Fruit fly (Drosophila melanogaster) whole organism, wandering third instar larva: ENCODE data around the gene CG32984.

Experiments
- Abd-B ChIP-seq: fragments of >200 bp; optimal IDR thresholded peaks from 2 replicates; lab custom pipeline; 2017; ENCODE audit warnings: missing biosample characterization, missing genetic modification characterization
- CG32264 ChIP-seq: fragments of 200-800 bp; sonication (Bioruptor generic); optimal IDR thresholded peaks from 2 replicates; lab custom pipeline; 2016; ENCODE audit warnings: missing biosample characterization, missing genetic modification characterization
- Jra ChIP-seq: sonication (Bioruptor generic); optimal IDR thresholded peaks from 2 replicates; lab custom pipeline; 2016; ENCODE audit warnings: missing biosample characterization, missing genetic modification characterization
- Rel ChIP-seq, 2 experiments: fragments of 200-800 bp; sonication (Bioruptor generic) in 1 of 2; optimal IDR thresholded peaks; 2 replicates in 1 of 2; 3 replicates in 1 of 2; lab custom pipeline; 2016 to 2019; ENCODE audit warnings: mild to moderate bottlenecking in 2 of 2, missing biosample characterization in 2 of 2, missing genetic modification characterization in 2 of 2, moderate library complexity in 1 of 2
- fru ChIP-seq: fragments of 200-800 bp; sonication (Bioruptor generic); optimal IDR thresholded peaks from 3 replicates; lab custom pipeline; 2016; ENCODE audit warnings: missing biosample characterization, mild to moderate bottlenecking, missing genetic modification characterization
- h ChIP-seq: fragments of 200-800 bp; sonication (Bioruptor generic); optimal IDR thresholded peaks from 3 replicates; lab custom pipeline; 2016; ENCODE audit warnings: missing biosample characterization, mild to moderate bottlenecking, missing genetic modification characterization
- psq ChIP-seq: fragments of 200-800 bp; sonication (Bioruptor generic); optimal IDR thresholded peaks from 3 replicates; lab custom pipeline; 2017; ENCODE audit warnings: missing biosample characterization, mild to moderate bottlenecking, missing genetic modification characterization, moderate library complexity
- usp ChIP-seq: fragments of >200 bp; optimal IDR thresholded peaks from 2 replicates; lab custom pipeline; 2017; ENCODE audit warnings: missing biosample characterization, missing genetic modification characterization
- woc ChIP-seq: sonication (Bioruptor generic); optimal IDR thresholded peaks from 2 replicates; lab custom pipeline; 2016; ENCODE audit warnings: missing biosample characterization, mild to moderate bottlenecking, missing genetic modification characterization

DNA sequence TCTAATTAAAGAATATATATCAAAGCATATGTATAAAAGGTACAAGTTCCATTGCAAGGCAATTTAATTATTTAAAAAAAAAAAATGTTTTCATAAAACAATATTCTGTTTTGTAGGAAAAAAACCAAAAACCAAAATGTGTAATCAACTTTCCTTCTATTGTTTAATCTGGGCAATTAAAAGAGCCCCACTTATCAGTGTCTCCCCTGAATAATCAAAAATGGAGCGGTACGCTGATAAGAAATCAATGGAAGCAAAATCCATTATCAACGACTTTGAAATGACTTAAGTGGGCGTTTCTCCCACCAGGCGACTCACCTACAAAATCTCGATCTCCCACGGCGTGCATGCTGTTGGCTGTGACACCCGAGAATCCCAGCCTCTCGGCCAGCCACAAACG, 24.1 kb upstream of the CG32984 start:
- no peak for TF ChIP-seq usp (GFP tag; lab: Kevin White, UChicago)
- TF ChIP-seq Abd-B (GFP tag; lab: Kevin White, UChicago), result no peak
- TF ChIP-seq CG32264 (GFP tag; lab: Kevin White, UChicago), result no peak
- TF ChIP-seq Rel (GFP tag; optimal IDR thresholded peaks at IDR 0.05; lab: Kevin White, UChicago), result no peak
- TF ChIP-seq Rel (tag; optimal IDR thresholded peaks at IDR 0.05; lab: Kevin White, UChicago), result peak; percentile 60
- TF ChIP-seq fru (GFP tag; lab: Kevin White, UChicago), result no peak
- TF ChIP-seq Jra (GFP tag; lab: Kevin White, UChicago), result no peak
- TF ChIP-seq woc (GFP tag; lab: Kevin White, UChicago), result no peak
- no peak for TF ChIP-seq psq (GFP tag; lab: Kevin White, UChicago)
- TF ChIP-seq h (GFP tag; lab: Kevin White, UChicago), result no peak
